Worm (Caenorhabditis elegans) whole organism, L1 larva: ENCODE measurements around the gene F38G1.3.

ENCODE experiments used
- C04F5.9 ChIP-seq: sonication (generic microtip); optimal IDR thresholded peaks from 2 replicates; lab custom pipeline; 2016; ENCODE audit warnings: missing genetic modification characterization, missing compliant biosample characterization
- aly-2 ChIP-seq: fragments of 150-350 bp; optimal IDR thresholded peaks from 2 replicates; lab custom pipeline; 2014; ENCODE audit warnings: missing biosample characterization, missing genetic modification characterization
- blmp-1 ChIP-seq: fragments of 150-350 bp; optimal IDR thresholded peaks from 2 replicates; lab custom pipeline; 2014; ENCODE audit warnings: missing biosample characterization, missing genetic modification characterization
- ceh-90 ChIP-seq: sonication (generic microtip); optimal IDR thresholded peaks from 2 replicates; lab custom pipeline; 2016; ENCODE audit warnings: missing genetic modification characterization, missing compliant biosample characterization
- dpl-1 ChIP-seq, 3 experiments: fragments of 150-350 bp in 2 of 3; sonication (generic microtip) in 1 of 3; optimal IDR thresholded peaks; 2 replicates each; lab custom pipeline; 2014 to 2017; ENCODE audit warnings: missing biosample characterization in 3 of 3, missing genetic modification characterization in 3 of 3, missing genetic modification reagents in 3 of 3
- efl-1 ChIP-seq, 4 experiments: fragments of 150-350 bp; optimal IDR thresholded peaks in 3 of 4; peaks in 1 of 4; 1 replicate in 1 of 4; 2 replicates in 3 of 4; lab custom pipeline; 2014; ENCODE audit warnings: missing biosample characterization in 2 of 4, missing genetic modification characterization in 2 of 4, missing genetic modification reagents in 2 of 4
- elt-3 ChIP-seq, 6 experiments: fragments of 150-350 bp in 1 of 6; sonication (generic microtip); optimal IDR thresholded peaks; 2 replicates each; lab custom pipeline; 2017 to 2018; ENCODE audit warnings: missing biosample characterization in 6 of 6, missing genetic modification characterization in 6 of 6, inconsistent platforms in 1 of 6
- fkh-10 ChIP-seq: sonication (generic microtip); optimal IDR thresholded peaks from 2 replicates; lab custom pipeline; 2017; ENCODE audit warnings: missing biosample characterization, missing genetic modification reagents, missing genetic modification characterization
- fkh-4 ChIP-seq: sonication (generic microtip); optimal IDR thresholded peaks from 2 replicates; lab custom pipeline; 2016; ENCODE audit warnings: missing compliant biosample characterization, missing genetic modification characterization, borderline replicate concordance
- fkh-8 ChIP-seq: sonication (generic microtip); optimal IDR thresholded peaks from 2 replicates; lab custom pipeline; 2016; ENCODE audit warnings: mild to moderate bottlenecking, missing genetic modification characterization, missing compliant biosample characterization
- fos-1 ChIP-seq: fragments of 150-350 bp; optimal IDR thresholded peaks from 2 replicates; lab custom pipeline; 2014; ENCODE audit warnings: missing biosample characterization, missing genetic modification characterization
- grh-1 ChIP-seq: fragments of 200-800 bp; sonication (Bioruptor generic); IDR thresholded peaks from 2 replicates; pipeline ENCODE4 v1.3.6; 2022; ENCODE audit warnings: missing genetic modification reagents, missing genetic modification characterization, missing compliant biosample characterization
- lir-3 ChIP-seq: sonication (generic microtip); optimal IDR thresholded peaks from 2 replicates; lab custom pipeline; 2016; ENCODE audit warnings: mild to moderate bottlenecking, missing genetic modification characterization, moderate library complexity, missing compliant biosample characterization; ENCODE audit not compliant: poor library complexity
- lsy-2 ChIP-seq, 2 experiments: fragments of 150-350 bp; optimal IDR thresholded peaks; 2 replicates each; lab custom pipeline; 2014; ENCODE audit warnings: missing biosample characterization in 2 of 2, missing genetic modification characterization in 2 of 2
- mab-9 ChIP-seq: fragments of 200-800 bp; sonication (Bioruptor generic); IDR thresholded peaks from 2 replicates; pipeline ENCODE4 v1.3.6; 2022; ENCODE audit warnings: missing genetic modification reagents, missing genetic modification characterization, missing compliant biosample characterization
- mdl-1 ChIP-seq, 2 experiments: fragments of 150-350 bp; optimal IDR thresholded peaks; 2 replicates each; lab custom pipeline; 2014 to 2017; ENCODE audit warnings: missing biosample characterization in 2 of 2, missing genetic modification characterization in 2 of 2, inconsistent platforms in 1 of 2
- mep-1 ChIP-seq: fragments of 150-350 bp; optimal IDR thresholded peaks from 2 replicates; lab custom pipeline; 2014; ENCODE audit warnings: missing biosample characterization, missing genetic modification characterization
- nhr-19 ChIP-seq: fragments of 200-800 bp; sonication (Bioruptor generic); conservative IDR thresholded peaks from 2 replicates; pipeline ENCODE4 v1.3.6; 2022; ENCODE audit warnings: missing genetic modification characterization, missing compliant biosample characterization
- nhr-20 ChIP-seq: sonication (generic microtip); optimal IDR thresholded peaks from 2 replicates; lab custom pipeline; 2016; ENCODE audit warnings: mild to moderate bottlenecking, missing genetic modification characterization, missing compliant biosample characterization
- nhr-237 ChIP-seq: fragments of 150-350 bp; optimal IDR thresholded peaks from 2 replicates; lab custom pipeline; 2014; ENCODE audit warnings: missing biosample characterization, missing genetic modification characterization
- nhr-47 ChIP-seq: sonication (generic microtip); optimal IDR thresholded peaks from 2 replicates; lab custom pipeline; 2016; ENCODE audit warnings: mild to moderate bottlenecking, missing genetic modification characterization, moderate library complexity, missing compliant biosample characterization
- nhr-71 ChIP-seq: sonication (generic microtip); optimal IDR thresholded peaks from 2 replicates; lab custom pipeline; 2016; ENCODE audit warnings: mild to moderate bottlenecking, missing genetic modification characterization, moderate library complexity, missing compliant biosample characterization
- nhr-84 ChIP-seq: sonication (generic microtip); optimal IDR thresholded peaks from 2 replicates; lab custom pipeline; 2017; ENCODE audit warnings: missing biosample characterization, missing genetic modification characterization
- nhr-85 ChIP-seq: sonication (generic microtip); peaks from one replicate; lab custom pipeline; 2016; ENCODE audit warnings: missing genetic modification characterization, inconsistent platforms, missing compliant biosample characterization
- nhr-90 ChIP-seq: sonication (generic microtip); optimal IDR thresholded peaks from 2 replicates; lab custom pipeline; 2016; ENCODE audit warnings: mild to moderate bottlenecking, missing genetic modification characterization, missing compliant biosample characterization; ENCODE audit not compliant: poor library complexity
- pqm-1 ChIP-seq: sonication (generic microtip); optimal IDR thresholded peaks from 3 replicates; lab custom pipeline; 2017; ENCODE audit warnings: missing biosample characterization, missing genetic modification characterization
- skn-1 ChIP-seq: fragments of 150-350 bp; optimal IDR thresholded peaks from 2 replicates; lab custom pipeline; 2014; ENCODE audit warnings: missing biosample characterization, missing genetic modification characterization
- snu-23 ChIP-seq: sonication (generic microtip); optimal IDR thresholded peaks from 2 replicates; lab custom pipeline; 2016; ENCODE audit warnings: missing genetic modification characterization, missing compliant biosample characterization
- sox-4 ChIP-seq: sonication (generic microtip); optimal IDR thresholded peaks from 2 replicates; lab custom pipeline; 2016; ENCODE audit warnings: missing genetic modification characterization, missing compliant biosample characterization
- sptf-1 ChIP-seq: fragments of 150-350 bp; optimal IDR thresholded peaks from 2 replicates; lab custom pipeline; 2014; ENCODE audit warnings: missing biosample characterization, missing genetic modification characterization
- swsn-7 ChIP-seq: sonication (generic microtip); optimal IDR thresholded peaks from 2 replicates; lab custom pipeline; 2016; ENCODE audit warnings: missing genetic modification characterization, missing compliant biosample characterization
- tlp-1 ChIP-seq: fragments of 150-350 bp; optimal IDR thresholded peaks from 2 replicates; lab custom pipeline; 2014; ENCODE audit warnings: missing biosample characterization, missing genetic modification characterization
- unc-130 ChIP-seq: fragments of 150-350 bp; optimal IDR thresholded peaks from 2 replicates; lab custom pipeline; 2017; ENCODE audit warnings: missing biosample characterization, missing genetic modification characterization, inconsistent platforms
- unc-62 ChIP-seq: fragments of 150-350 bp; optimal IDR thresholded peaks from 2 replicates; lab custom pipeline; 2014; ENCODE audit warnings: missing biosample characterization, missing genetic modification reagents, missing genetic modification characterization
- vab-15 ChIP-seq: sonication (generic microtip); optimal IDR thresholded peaks from 2 replicates; lab custom pipeline; 2017; ENCODE audit warnings: missing genotype, mild to moderate bottlenecking, missing genetic modification characterization, missing compliant biosample characterization
- zag-1 ChIP-seq: fragments of 150-350 bp; optimal IDR thresholded peaks from 2 replicates; lab custom pipeline; 2014; ENCODE audit warnings: missing biosample characterization, missing genetic modification characterization

The F38G1.3 gene

ce11 chrX:440420-440819, 35.9 kb upstream of the F38G1.3 start (continued):
- peak; percentile 40 for TF ChIP-seq nhr-90

- TF ChIP-seq nhr-71 (tag; lab: Kevin White, UChicago) (no peak), skn-1 (tag; lab: Kevin White, UChicago) (no peak), lsy-2 (tag; optimal IDR thresholded peaks at IDR 0.05; lab: Kevin White, UChicago) (no peak)
These were observed 26.5 kb upstream of the F38G1.3 start, which contains the start of gene F52D1.2 for ce11 chrX:449820-450219. Gene F52D1.2 (minus strand): TSS chrX:450212.

ce11 chrX:457139-457802, 19.1 kb upstream of the F38G1.3 start, which contains the start of gene abu-12:
Gene abu-12 (minus strand): TSS chrX:457610.
- TF ChIP-seq efl-1 (optimal IDR thresholded peaks at IDR 0.05; lab: Kevin White, UChicago) (no peak), efl-1 (GFP tag; optimal IDR thresholded peaks at IDR 0.05 in 1 of 2; lab: Kevin White, UChicago) (peak in 1 of 2 experiments; percentile 74), C04F5.9 (tag; lab: Kevin White, UChicago) (no peak)
- TF ChIP-seq, all 84 proteins: peak for 1

ce11 chrX:459316-459715, 17.0 kb upstream of the F38G1.3 start:
- TF ChIP-seq swsn-7 (no peak), vab-15 (tag; lab: Kevin White, UChicago) (no peak), lsy-2 (tag; optimal IDR thresholded peaks at IDR 0.05; lab: Kevin White, UChicago) (no peak), fkh-4 (tag; lab: Kevin White, UChicago) (no peak), pqm-1 (tag; lab: Kevin White, UChicago) (no peak), grh-1 (GFP tag; lab: Robert Waterston, UW) (no peak), nhr-90 (no peak), zag-1 (no peak), sptf-1 (tag; lab: Kevin White, UChicago) (no peak), nhr-237 (tag; lab: Kevin White, UChicago) (no peak), sox-4 (tag; lab: Kevin White, UChicago) (no peak), mep-1 (tag; lab: Kevin White, UChicago) (no peak), mab-9 (GFP tag; lab: Robert Waterston, UW) (no peak), snu-23 (GFP tag; lab: Kevin White, UChicago) (no peak), elt-3 (tag; optimal IDR thresholded peaks at IDR 0.05; lab: Kevin White, UChicago) (no peak), nhr-20 (tag; lab: Kevin White, UChicago) (no peak), nhr-47 (tag; lab: Kevin White, UChicago) (no peak), aly-2 (no peak), mdl-1 (tag; optimal IDR thresholded peaks at IDR 0.05; lab: Kevin White, UChicago) (no peak), nhr-19 (GFP tag; lab: Robert Waterston, UW) (no peak)

- TF ChIP-seq nhr-85 (tag; lab: Kevin White, UChicago), result peak; percentile 18
- TF ChIP-seq ceh-90 (tag; lab: Kevin White, UChicago), result no peak
- no peak for TF ChIP-seq C04F5.9 (tag; lab: Kevin White, UChicago)
- TF ChIP-seq blmp-1, result peak; percentile 44
- no peak for TF ChIP-seq nhr-84 (tag; lab: Kevin White, UChicago)
- TF ChIP-seq unc-130 (tag; lab: Kevin White, UChicago), result no peak
- TF ChIP-seq fkh-10 (GFP tag; lab: Kevin White, UChicago), result no peak
- TF ChIP-seq tlp-1 (tag; lab: Kevin White, UChicago), result no peak
- no peak for TF ChIP-seq unc-62
- no peak for TF ChIP-seq lir-3 (tag; lab: Kevin White, UChicago)
- TF ChIP-seq fkh-8 (tag; lab: Kevin White, UChicago), result no peak
- no peak for TF ChIP-seq nhr-47 (tag; lab: Kevin White, UChicago)
- no peak for TF ChIP-seq skn-1 (tag; lab: Kevin White, UChicago)
- no peak for TF ChIP-seq dpl-1 (GFP tag; optimal IDR thresholded peaks at IDR 0.05; lab: Kevin White, UChicago)
- no peak for TF ChIP-seq fos-1
These were observed 16.0 kb upstream of the F38G1.3 start, which contains the start of gene aagr-4 for ce11 chrX:460351-460750. Gene aagr-4 (plus strand): TSS chrX:460651.
